Fruit fly (Drosophila melanogaster): ENCODE results near the gene Ir76a.

Gene Ir76a

DNA sequence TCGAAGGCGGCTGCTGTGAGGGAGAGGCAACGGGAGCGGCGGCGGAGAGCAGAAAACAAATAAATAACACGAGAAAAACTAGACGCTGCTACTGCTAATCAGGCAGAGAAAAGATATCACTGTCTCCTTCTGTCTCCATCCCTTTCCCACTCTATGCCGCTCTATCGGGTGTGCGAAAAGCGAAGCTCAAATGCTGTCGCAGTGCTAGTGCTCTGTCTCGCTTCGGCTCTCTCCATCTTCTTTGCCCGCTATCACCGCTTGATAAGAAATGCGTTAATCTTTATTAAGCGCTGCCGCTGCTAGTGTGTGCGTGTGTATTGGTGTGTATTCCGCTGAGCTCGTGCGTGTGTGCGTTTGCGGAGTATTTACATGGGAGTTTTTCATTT, 7.4 kb upstream of the Ir76a start:
- TF ChIP-seq Jra (GFP tag; optimal IDR thresholded peaks at IDR 0.05) (no peak), N (GFP tag; optimal IDR thresholded peaks at IDR 0.05) (peak; percentile 15), Dif (GFP tag; optimal IDR thresholded peaks at IDR 0.05; ENCODE audit: partially characterized antibody) (peak; percentile 1)

DNA sequence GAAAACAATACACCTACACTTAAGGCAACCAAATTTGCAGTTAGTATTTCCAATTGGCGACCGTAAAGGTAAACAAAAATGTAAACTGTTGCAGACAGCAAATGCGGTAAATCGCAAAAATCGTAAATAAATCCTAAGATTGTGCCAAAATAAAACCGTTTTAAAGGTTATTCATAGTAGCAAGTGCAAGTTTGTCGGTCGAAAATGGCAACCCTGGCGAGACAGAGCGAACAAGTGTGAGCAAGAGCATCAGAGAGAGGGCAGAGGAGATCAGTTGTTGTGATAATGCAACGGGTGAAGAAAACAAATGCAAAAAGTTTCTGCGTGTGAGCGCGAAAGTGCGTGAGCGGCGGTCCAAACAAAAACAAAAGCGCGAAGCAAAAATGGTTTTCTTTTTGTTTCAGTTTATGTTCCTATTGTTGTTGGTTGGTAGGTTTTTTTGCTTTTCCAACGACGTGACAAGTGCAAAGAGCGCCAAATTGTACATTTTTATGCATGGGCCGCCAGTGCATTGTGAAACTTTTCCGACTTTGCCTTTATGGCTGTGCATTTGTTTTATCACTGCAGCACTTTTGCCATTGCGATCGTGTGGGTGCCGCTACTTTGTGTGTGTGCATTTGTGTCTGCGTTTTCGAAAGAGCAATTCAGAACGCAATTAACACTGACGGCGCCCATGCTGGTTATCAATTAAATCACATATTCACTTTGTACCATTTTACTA, 6.2 kb upstream of the Ir76a start:
- no peak for TF ChIP-seq dmrt93B (GFP tag; optimal IDR thresholded peaks at IDR 0.05)
- TF ChIP-seq Hr83 (GFP tag; optimal IDR thresholded peaks at IDR 0.05; ENCODE audit: poor library complexity, severe bottlenecking), result no peak

DNA sequence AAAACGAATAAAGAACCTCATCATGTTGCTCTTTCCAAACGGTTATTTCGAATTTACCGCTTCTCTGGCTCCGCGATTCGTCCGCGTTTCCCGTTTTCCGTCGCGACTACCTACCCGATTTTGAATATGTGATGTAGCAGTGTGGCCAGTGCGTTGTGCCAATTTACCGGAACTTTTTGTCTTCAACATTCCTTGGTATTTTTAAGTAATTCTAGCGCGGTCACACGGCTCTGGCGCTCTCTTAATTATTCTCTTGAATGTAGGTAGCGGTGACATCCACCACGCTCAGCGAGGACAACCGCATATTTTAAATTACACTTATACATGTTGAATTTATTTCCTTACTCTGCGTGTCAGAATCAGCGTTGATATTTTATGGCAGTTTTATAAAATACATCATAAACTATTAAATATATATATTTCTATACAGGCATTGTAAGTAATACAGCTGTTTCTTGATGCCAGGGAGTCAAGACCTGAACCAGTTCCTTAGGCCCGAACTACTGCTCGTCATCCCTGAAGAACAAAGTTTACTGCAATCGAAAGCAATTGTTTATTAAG, 5.6 kb upstream of the Ir76a start, which contains the start of the genes CG42637, Gyc76C and SREBP:
TSS of gene CG42637 (minus strand) at position 132 of the 561 bp plus-strand sequence.
TSS of gene Gyc76C (minus strand) at position 132 of the 561 bp plus-strand sequence.
TSS of gene SREBP (plus strand) at position 498 of the 561 bp plus-strand sequence.
- TF ChIP-seq fru (GFP tag; optimal IDR thresholded peaks at IDR 0.05) (peak; percentile 14), Dif (GFP tag; optimal IDR thresholded peaks at IDR 0.05; ENCODE audit: partially characterized antibody) (peak; percentile 52), HLH106 (tag; optimal IDR thresholded peaks at IDR 0.05) (peak; percentile 37), woc (GFP tag; optimal IDR thresholded peaks at IDR 0.05) (no peak), sage (GFP tag; optimal IDR thresholded peaks at IDR 0.05) (peak; percentile 85), Hr83 (GFP tag; optimal IDR thresholded peaks at IDR 0.05; ENCODE audit: poor library complexity, severe bottlenecking) (peak; percentile 38), Rel (GFP tag; optimal IDR thresholded peaks at IDR 0.05) (peak; percentile 38), Rel (tag; optimal IDR thresholded peaks at IDR 0.05) (peak; percentile 47), rgr (GFP tag; optimal IDR thresholded peaks at IDR 0.05) (peak; percentile 20), Abd-B (GFP tag; optimal IDR thresholded peaks at IDR 0.05) (no peak), brk (GFP tag; optimal IDR thresholded peaks at IDR 0.05) (peak; percentile 83), jim (GFP tag; optimal IDR thresholded peaks at IDR 0.05) (no peak)

DNA sequence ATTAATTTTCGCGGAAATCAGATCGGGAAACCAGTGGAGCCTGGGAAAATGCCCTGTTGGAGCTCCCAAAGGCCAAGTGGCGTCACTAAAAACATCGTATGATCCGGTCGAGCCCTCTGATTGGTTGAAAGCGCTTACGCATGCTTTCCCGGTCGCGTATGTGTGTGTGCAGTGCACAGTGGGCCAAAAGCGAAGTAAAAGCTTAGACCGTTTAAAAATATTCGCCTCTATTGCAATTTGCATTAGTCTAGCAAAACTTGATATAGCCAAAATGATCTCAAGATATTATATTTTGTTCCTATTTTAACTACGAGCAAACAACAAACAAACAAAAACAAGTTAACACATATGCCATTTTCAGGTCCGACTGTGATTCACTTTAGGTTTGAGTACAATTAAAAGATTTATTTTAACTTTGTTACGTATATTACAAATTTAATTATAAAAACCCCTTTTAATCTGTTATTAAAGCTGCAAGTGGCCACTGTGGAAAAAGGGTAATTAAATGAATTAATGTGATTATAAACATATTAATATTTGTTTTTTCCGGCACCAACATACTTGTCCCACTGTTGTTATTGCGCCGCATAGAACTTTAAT, 4.8 kb upstream of the Ir76a start:
- TF ChIP-seq br (GFP tag; optimal IDR thresholded peaks at IDR 0.05), result no peak
- TF ChIP-seq fru (GFP tag; optimal IDR thresholded peaks at IDR 0.05), result peak; percentile 81
- TF ChIP-seq brk (GFP tag; optimal IDR thresholded peaks at IDR 0.05), result no peak
- peak; percentile 72 for TF ChIP-seq Jra (GFP tag; optimal IDR thresholded peaks at IDR 0.05)
- TF ChIP-seq sv (GFP tag; optimal IDR thresholded peaks at IDR 0.05), result peak; percentile 83
- peak; percentile 90 for TF ChIP-seq OdsH (GFP tag; optimal IDR thresholded peaks at IDR 0.05)
- no peak for TF ChIP-seq pan (optimal IDR thresholded peaks at IDR 0.05)
- TF ChIP-seq rgr (GFP tag; optimal IDR thresholded peaks at IDR 0.05), result peak; percentile 82
- TF ChIP-seq woc (GFP tag; optimal IDR thresholded peaks at IDR 0.05), result peak; percentile 89
- TF ChIP-seq lola (GFP tag; optimal IDR thresholded peaks at IDR 0.05), result no peak
- no peak for TF ChIP-seq Hnf4 (GFP tag; optimal IDR thresholded peaks at IDR 0.05)
- no peak for TF ChIP-seq Abd-B (GFP tag; optimal IDR thresholded peaks at IDR 0.05)
- TF ChIP-seq foxo (GFP tag; optimal IDR thresholded peaks at IDR 0.05), result peak; percentile 21 to 91
- TF ChIP-seq psq (GFP tag; optimal IDR thresholded peaks at IDR 0.05), result peak; percentile 78
- TF ChIP-seq Myc (optimal IDR thresholded peaks at IDR 0.05), result no peak
- peak; percentile 80 for TF ChIP-seq CG32264 (GFP tag; optimal IDR thresholded peaks at IDR 0.05)
- TF ChIP-seq dmrt93B (GFP tag; optimal IDR thresholded peaks at IDR 0.05), result no peak
- TF ChIP-seq usp (GFP tag; optimal IDR thresholded peaks at IDR 0.05), result no peak
- no peak for TF ChIP-seq jim (GFP tag; optimal IDR thresholded peaks at IDR 0.05)
- peak; percentile 95 for TF ChIP-seq HLH106 (tag; optimal IDR thresholded peaks at IDR 0.05)
- TF ChIP-seq Dfd (GFP tag; optimal IDR thresholded peaks at IDR 0.05), result no peak
- no peak for TF ChIP-seq tai (GFP tag; optimal IDR thresholded peaks at IDR 0.05)
- TF ChIP-seq N (GFP tag; optimal IDR thresholded peaks at IDR 0.05), result peak; percentile 55
- TF ChIP-seq CrebA (GFP tag; optimal IDR thresholded peaks at IDR 0.05; ENCODE audit: borderline replicate concordance), result no peak
- no peak for TF ChIP-seq GATAd (GFP tag; optimal IDR thresholded peaks at IDR 0.05)
- TF ChIP-seq ey (GFP tag; optimal IDR thresholded peaks at IDR 0.05), result peak; percentile 83
- peak; percentile 86 for TF ChIP-seq h (GFP tag; optimal IDR thresholded peaks at IDR 0.05)
- peak; percentile 51 for TF ChIP-seq Rel (GFP tag; optimal IDR thresholded peaks at IDR 0.05)
- peak; percentile 35 for TF ChIP-seq Rel (tag; optimal IDR thresholded peaks at IDR 0.05)
- TF ChIP-seq Dif (GFP tag; optimal IDR thresholded peaks at IDR 0.05; ENCODE audit: partially characterized antibody), result peak; percentile 15
- TF ChIP-seq dsf (GFP tag; optimal IDR thresholded peaks at IDR 0.05; ENCODE audit: borderline replicate concordance), result peak; percentile 33
- no peak for TF ChIP-seq Vsx2 (GFP tag; optimal IDR thresholded peaks at IDR 0.05; ENCODE audit: partially characterized antibody)
- TF ChIP-seq dl (GFP tag; optimal IDR thresholded peaks at IDR 0.05; ENCODE audit: insufficient read depth in 1 of 2, partially characterized antibody in 2 of 2), result no peak
- TF ChIP-seq Sp1 (GFP tag; optimal IDR thresholded peaks at IDR 0.05), result peak; percentile 89
- peak; percentile 84 for TF ChIP-seq Hr83 (GFP tag; optimal IDR thresholded peaks at IDR 0.05; ENCODE audit: poor library complexity, severe bottlenecking)
- no peak for TF ChIP-seq Hr78 (GFP tag; optimal IDR thresholded peaks at IDR 0.05)
- no peak for TF ChIP-seq Mio (GFP tag; optimal IDR thresholded peaks at IDR 0.05)
- peak; percentile 71 for TF ChIP-seq CG9705 (GFP tag; optimal IDR thresholded peaks at IDR 0.05)
- peak; percentile 66 for TF ChIP-seq sage (GFP tag; optimal IDR thresholded peaks at IDR 0.05)

Data from whole organism, wandering third instar larva.